Worm (Caenorhabditis elegans): ENCODE measurements around the gene F32D8.8.

DNA sequence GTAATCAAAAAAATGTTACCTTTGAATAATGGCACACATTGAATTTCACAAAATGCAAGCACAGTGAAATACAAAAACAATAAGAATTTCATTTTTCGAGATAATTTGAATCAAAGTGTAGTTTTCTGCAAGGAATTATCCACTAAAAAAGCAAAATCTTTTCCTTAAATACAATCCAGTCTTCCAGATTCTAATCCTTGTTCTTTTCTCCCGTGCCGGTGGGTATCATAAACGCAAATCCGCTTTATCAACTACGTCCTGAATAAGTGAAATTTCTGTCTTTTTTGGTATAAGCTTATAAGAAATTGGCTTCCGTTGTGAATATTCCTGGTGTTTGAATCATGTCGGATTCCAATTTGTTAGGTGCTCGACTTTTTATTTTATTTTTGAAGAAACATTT is 14.4 kb downstream of the F32D8.8 start:
- TF ChIP-seq fkh-10 (GFP tag; optimal IDR thresholded peaks at IDR 0.05) (no peak), nhr-237 (tag; optimal IDR thresholded peaks at IDR 0.05) (no peak), dpl-1 (GFP tag; optimal IDR thresholded peaks at IDR 0.05) (no peak), lin-13 (GFP tag; optimal IDR thresholded peaks at IDR 0.05) (no peak), sox-4 (tag; optimal IDR thresholded peaks at IDR 0.05) (no peak), vab-15 (tag; optimal IDR thresholded peaks at IDR 0.05) (no peak), pqm-1 (tag; optimal IDR thresholded peaks at IDR 0.05) (no peak)
